Fruit fly (Drosophila melanogaster): ENCODE measurements around the gene CG9399.

- TF ChIP-seq fd85E (GFP tag; optimal IDR thresholded peaks at IDR 0.05): no peak
- no peak for TF ChIP-seq CG6808 (GFP tag; optimal IDR thresholded peaks at IDR 0.05)
- TF ChIP-seq CG16779 (tag; optimal IDR thresholded peaks at IDR 0.05): no peak
- no peak for TF ChIP-seq CG6854 (GFP tag; optimal IDR thresholded peaks at IDR 0.05)
- TF ChIP-seq Gug (GFP tag; IDR thresholded peaks at IDR 0.05): no peak
Measured at dm6 chr3R:9581973-9582372, 8.0 kb upstream of the CG9399 start.

All from whole organism, prepupa.